Worm (Caenorhabditis elegans) whole organism, L4 larva: Measurements from ENCODE around the gene R04B5.11.

Experiments
- F10B5.3 ChIP-seq: sonication (generic microtip); optimal IDR thresholded peaks from 2 replicates; lab custom pipeline; 2016; ENCODE audit warnings: mild to moderate bottlenecking, missing genetic modification characterization, missing compliant biosample characterization
- F26F4.8 ChIP-seq: fragments of 200-800 bp; sonication (Bioruptor generic); conservative IDR thresholded peaks from 2 replicates; pipeline ENCODE4 v1.3.6; 2022; ENCODE audit warnings: missing genetic modification characterization, missing compliant biosample characterization
- F37D6.2 ChIP-seq: sonication (generic microtip); optimal IDR thresholded peaks from 2 replicates; lab custom pipeline; 2016; ENCODE audit warnings: mild to moderate bottlenecking, missing genetic modification characterization, missing compliant biosample characterization
- F44E2.7 ChIP-seq: fragments of 200-800 bp; sonication (Bioruptor generic); IDR thresholded peaks from 2 replicates; pipeline ENCODE4 v2.1.2; 2022; ENCODE audit warnings: missing genetic modification characterization, missing compliant biosample characterization
- T20F7.1 ChIP-seq: fragments of 200-800 bp; sonication (Bioruptor generic); optimal IDR thresholded peaks from 2 replicates; lab custom pipeline; 2018; ENCODE audit warnings: mild to moderate bottlenecking, missing genetic modification characterization, missing compliant biosample characterization
- ZK337.2 ChIP-seq: fragments of 200-800 bp; sonication (Bioruptor generic); IDR thresholded peaks from 2 replicates; pipeline ENCODE4 v1.3.6; 2022; ENCODE audit warnings: missing genetic modification reagents, missing genetic modification characterization, missing compliant biosample characterization
- ama-1 ChIP-seq: fragments of 150-350 bp; optimal IDR thresholded peaks from 2 replicates; lab custom pipeline; 2014; ENCODE audit warnings: inconsistent platforms, mixed read lengths
- ceh-82 ChIP-seq: sonication (generic microtip); optimal IDR thresholded peaks from 2 replicates; lab custom pipeline; 2017; ENCODE audit warnings: missing biosample characterization, missing genetic modification characterization
- daf-12 ChIP-seq: fragments of 150-350 bp; optimal IDR thresholded peaks from 2 replicates; lab custom pipeline; 2014; ENCODE audit warnings: missing biosample characterization, missing genetic modification reagents, missing genetic modification characterization
- dmd-6 ChIP-seq: fragments of 200-800 bp; sonication (Bioruptor generic); IDR thresholded peaks from 2 replicates; pipeline ENCODE4 v1.3.6; 2022; ENCODE audit warnings: missing genetic modification reagents, missing genetic modification characterization, missing compliant biosample characterization
- dmd-8 ChIP-seq: fragments of 200-800 bp; sonication (Bioruptor generic); IDR thresholded peaks from 2 replicates; pipeline ENCODE4 v1.3.6; 2022; ENCODE audit warnings: missing genetic modification characterization, missing compliant biosample characterization
- duxl-1 ChIP-seq: sonication (generic microtip); optimal IDR thresholded peaks from 2 replicates; lab custom pipeline; 2016; ENCODE audit warnings: mild to moderate bottlenecking, missing genetic modification characterization, moderate library complexity, missing compliant biosample characterization; ENCODE audit not compliant: poor library complexity
- fkh-10 ChIP-seq: fragments of 150-350 bp; optimal IDR thresholded peaks from 2 replicates; lab custom pipeline; 2014; ENCODE audit warnings: missing biosample characterization, missing genetic modification reagents, missing genetic modification characterization
- hlh-30 ChIP-seq: sonication (generic microtip); optimal IDR thresholded peaks from 2 replicates; lab custom pipeline; 2017; ENCODE audit warnings: antibody characterized with exemption, mild to moderate bottlenecking, missing genetic modification characterization, missing compliant biosample characterization; ENCODE audit not compliant: insufficient read depth
- lim-7 ChIP-seq: fragments of 200-800 bp; sonication (Bioruptor generic); IDR thresholded peaks from 2 replicates; pipeline ENCODE4 v1.3.6; 2022; ENCODE audit warnings: missing genetic modification characterization, missing compliant biosample characterization
- lin-13 ChIP-seq: fragments of 150-350 bp; optimal IDR thresholded peaks from 2 replicates; lab custom pipeline; 2014; ENCODE audit warnings: missing biosample characterization, missing genetic modification reagents, missing genetic modification characterization
- madf-9 ChIP-seq: fragments of 200-800 bp; sonication (Bioruptor generic); conservative IDR thresholded peaks from 2 replicates; pipeline ENCODE4 v1.3.6; 2022; ENCODE audit warnings: missing genetic modification reagents, missing genetic modification characterization, missing compliant biosample characterization
- mes-2 ChIP-seq: sonication (generic microtip); optimal IDR thresholded peaks from 2 replicates; lab custom pipeline; 2016; ENCODE audit warnings: missing genotype, mild to moderate bottlenecking, missing genetic modification characterization, missing compliant biosample characterization; ENCODE audit not compliant: poor library complexity, severe bottlenecking
- nhr-102 ChIP-seq: sonication (generic microtip); optimal IDR thresholded peaks from 2 replicates; lab custom pipeline; 2016; ENCODE audit warnings: mild to moderate bottlenecking, missing genetic modification characterization, moderate library complexity, missing compliant biosample characterization
- nhr-28 ChIP-seq: fragments of 150-350 bp; optimal IDR thresholded peaks from 2 replicates; lab custom pipeline; 2014; ENCODE audit warnings: missing biosample characterization, missing genetic modification characterization
- nhr-41 ChIP-seq: fragments of 200-800 bp; sonication (Bioruptor generic); IDR thresholded peaks from 2 replicates; pipeline ENCODE4 v1.3.6; 2022; ENCODE audit warnings: missing genetic modification reagents, missing genetic modification characterization, missing compliant biosample characterization
- nhr-42 ChIP-seq: fragments of 200-800 bp; sonication (Bioruptor generic); IDR thresholded peaks from 2 replicates; pipeline ENCODE4 v1.3.6; 2022; ENCODE audit warnings: missing genetic modification characterization, missing compliant biosample characterization
- nhr-6 ChIP-seq: fragments of 150-350 bp; optimal IDR thresholded peaks from 2 replicates; lab custom pipeline; 2014; ENCODE audit warnings: missing biosample characterization, missing genetic modification characterization
- nhr-76 ChIP-seq: fragments of 150-350 bp; optimal IDR thresholded peaks from 2 replicates; lab custom pipeline; 2014; ENCODE audit warnings: missing biosample characterization, missing genetic modification characterization
- saeg-2 ChIP-seq: fragments of 200-800 bp; sonication (Bioruptor generic); IDR thresholded peaks from 2 replicates; pipeline ENCODE4 v1.3.6; 2022; ENCODE audit warnings: missing genetic modification reagents, missing genetic modification characterization, missing compliant biosample characterization
- snpc-1.2 ChIP-seq: fragments of 200-800 bp; sonication (Bioruptor generic); IDR thresholded peaks from 2 replicates; pipeline ENCODE4 v1.3.6; 2022; ENCODE audit warnings: missing genetic modification reagents, missing genetic modification characterization, missing compliant biosample characterization
- snpc-4 ChIP-seq: fragments of 150-350 bp; optimal IDR thresholded peaks from 2 replicates; lab custom pipeline; 2014; ENCODE audit warnings: missing biosample characterization, missing genetic modification characterization
- spr-3 ChIP-seq: fragments of 200-800 bp; sonication (Bioruptor generic); optimal IDR thresholded peaks from 2 replicates; lab custom pipeline; 2018; ENCODE audit warnings: mild to moderate bottlenecking, missing genetic modification characterization, missing compliant biosample characterization
- unc-62 ChIP-seq, 3 experiments: fragments of 150-350 bp in 1 of 3; sonication (generic microtip); optimal IDR thresholded peaks in 2 of 3; peaks in 1 of 3; 1 replicate in 1 of 3; 2 replicates in 2 of 3; lab custom pipeline; 2014 to 2017; ENCODE audit warnings: missing biosample characterization in 3 of 3, missing genetic modification characterization in 3 of 3, missing genetic modification reagents in 3 of 3, missing genotype in 1 of 3
- vab-7 ChIP-seq: fragments of 200-800 bp; sonication (Bioruptor generic); IDR thresholded peaks from 2 replicates; pipeline ENCODE4 v1.3.6; 2022; ENCODE audit warnings: missing genetic modification reagents, missing genetic modification characterization, missing compliant biosample characterization
- zfp-2 ChIP-seq: sonication (generic microtip); optimal IDR thresholded peaks from 2 replicates; lab custom pipeline; 2016; ENCODE audit warnings: mild to moderate bottlenecking, missing genetic modification characterization, missing compliant biosample characterization
- zfp-3 ChIP-seq: fragments of 200-800 bp; sonication (Bioruptor generic); conservative IDR thresholded peaks from 2 replicates; pipeline ENCODE4 v1.3.6; 2022; ENCODE audit warnings: missing genetic modification reagents, missing genetic modification characterization, missing compliant biosample characterization
- zip-11 ChIP-seq: fragments of 200-800 bp; sonication (Bioruptor generic); IDR thresholded peaks from 2 replicates; pipeline ENCODE4 v1.3.6; 2022; ENCODE audit warnings: missing genetic modification characterization, missing compliant biosample characterization
- zip-2 ChIP-seq: fragments of 150-350 bp; optimal IDR thresholded peaks from 2 replicates; lab custom pipeline; 2014; ENCODE audit warnings: missing biosample characterization, missing genetic modification characterization
- ztf-7 ChIP-seq: fragments of 150-350 bp; optimal IDR thresholded peaks from 2 replicates; lab custom pipeline; 2014; ENCODE audit warnings: missing biosample characterization, missing genetic modification characterization

The R04B5.11 gene

ce11 chrV:10070541-10070940, 20.5 kb downstream of the R04B5.11 start, which contains the start of gene nhr-192:
Gene nhr-192, minus strand, starts transcription at chrV:10070641.
- TF ChIP-seq snpc-1.2 (GFP tag; lab: Robert Waterston, UW) (no peak), lim-7 (no peak), nhr-28 (no peak), unc-62 (GFP tag; optimal IDR thresholded peaks at IDR 0.05 in 1 of 2; lab: Kevin White, UChicago) (peak in 1 of 2 experiments; percentile 58), unc-62 (tag; optimal IDR thresholded peaks at IDR 0.05; lab: Kevin White, UChicago) (no peak), nhr-6 (tag; lab: Kevin White, UChicago) (no peak), zfp-3 (no peak), duxl-1 (tag; lab: Kevin White, UChicago) (no peak)

- TF ChIP-seq saeg-2 (GFP tag; lab: Robert Waterston, UW) (no peak), F44E2.7 (GFP tag; lab: Robert Waterston, UW) (no peak), zip-2 (tag; lab: Kevin White, UChicago) (no peak), F10B5.3 (tag; lab: Kevin White, UChicago) (no peak), fkh-10 (no peak), nhr-42 (GFP tag; lab: Robert Waterston, UW) (no peak), dmd-8 (GFP tag; lab: Robert Waterston, UW) (no peak), nhr-102 (tag; lab: Kevin White, UChicago) (no peak), F26F4.8 (GFP tag; lab: Robert Waterston, UW) (no peak), ceh-82 (tag; lab: Kevin White, UChicago) (no peak), vab-7 (GFP tag; lab: Robert Waterston, UW) (no peak), snpc-4 (no peak), ama-1 (lab: Kevin White, UChicago) (no peak), F37D6.2 (tag; lab: Kevin White, UChicago) (no peak), zfp-2 (no peak)
Observed at ce11 chrV:10066769-10067168, 24.3 kb downstream of the R04B5.11 start, which contains the start of gene npr-39. Gene npr-39, plus strand, starts transcription at chrV:10067069.

ce11 chrV:10065679-10066078, 25.4 kb downstream of the R04B5.11 start:
- TF ChIP-seq nhr-6 (tag; lab: Kevin White, UChicago) (no peak), unc-62 (GFP tag; optimal IDR thresholded peaks at IDR 0.05 in 1 of 2; lab: Kevin White, UChicago) (peak in 1 of 2 experiments; percentile 4), unc-62 (tag; optimal IDR thresholded peaks at IDR 0.05; lab: Kevin White, UChicago) (no peak)

- no peak for TF ChIP-seq mes-2
- TF ChIP-seq dmd-6 = no peak
- TF ChIP-seq spr-3 (GFP tag; lab: Kevin White, UChicago) = no peak
- no peak for TF ChIP-seq lin-13 (GFP tag; lab: Kevin White, UChicago)
- TF ChIP-seq zip-11 = no peak
- no peak for TF ChIP-seq fkh-10
- no peak for TF ChIP-seq nhr-41
- no peak for TF ChIP-seq nhr-42 (GFP tag; lab: Robert Waterston, UW)
- TF ChIP-seq madf-9 (GFP tag; lab: Robert Waterston, UW) = no peak
- no peak for TF ChIP-seq vab-7 (GFP tag; lab: Robert Waterston, UW)
- TF ChIP-seq hlh-30 = no peak
- no peak for TF ChIP-seq T20F7.1 (GFP tag; lab: Kevin White, UChicago)
- no peak for TF ChIP-seq ama-1 (lab: Kevin White, UChicago)
- no peak for TF ChIP-seq ztf-7 (tag; lab: Kevin White, UChicago)
- TF ChIP-seq ZK337.2 (GFP tag; lab: Robert Waterston, UW) = no peak
- TF ChIP-seq daf-12 (tag; lab: Kevin White, UChicago) = no peak
- no peak for TF ChIP-seq saeg-2 (GFP tag; lab: Robert Waterston, UW)
- TF ChIP-seq nhr-76 (tag; lab: Kevin White, UChicago) = no peak
Observed at ce11 chrV:10064221-10064620, 26.8 kb downstream of the R04B5.11 start, which contains the start of gene fipr-13. Gene fipr-13, plus strand, starts transcription at chrV:10064521.
